Fruit fly (Drosophila melanogaster) whole organism, prepupa: Measurements from ENCODE around the gene Non3.

Experiments
- CG1621 ChIP-seq: fragments of 200-800 bp; sonication (Bioruptor generic); optimal IDR thresholded peaks from 3 replicates; lab custom pipeline; 2018; ENCODE audit warnings: missing biosample characterization, mild to moderate bottlenecking, missing genetic modification characterization
- CG7368 ChIP-seq: fragments of 200-800 bp; sonication (Bioruptor generic); optimal IDR thresholded peaks from 3 replicates; lab custom pipeline; 2016; ENCODE audit warnings: missing biosample characterization, missing genetic modification characterization
- Hr38 ChIP-seq: sonication (Bioruptor generic); optimal IDR thresholded peaks from 2 replicates; lab custom pipeline; 2016; ENCODE audit warnings: missing biosample characterization, missing genetic modification characterization
- esn ChIP-seq: fragments of 200-800 bp; sonication (Bioruptor generic); optimal IDR thresholded peaks from 2 replicates; lab custom pipeline; 2016; ENCODE audit warnings: missing biosample characterization, mild to moderate bottlenecking, missing genetic modification characterization, moderate library complexity
- pdm3 ChIP-seq: fragments of 200-800 bp; sonication (Bioruptor generic); optimal IDR thresholded peaks from 3 replicates; lab custom pipeline; 2016; ENCODE audit warnings: missing biosample characterization, missing genetic modification characterization

dm6 chr3R:18208479-18208878, 15.0 kb upstream of the Non3 start, which contains the start of gene CG44158:
- TF ChIP-seq Hr38 (GFP tag; lab: Kevin White, UChicago) (no peak), CG7368 (no peak), CG1621 (tag; lab: Kevin White, UChicago) (no peak), pdm3 (GFP tag; lab: Kevin White, UChicago) (no peak), esn (GFP tag; lab: Kevin White, UChicago) (no peak)
